Worm (Caenorhabditis elegans) whole organism, early embryonic: ENCODE data around the gene smvt-1.

Experiments used
- B0310.2 ChIP-seq: sonication (generic microtip); optimal IDR thresholded peaks from 2 replicates; lab custom pipeline; 2016; ENCODE audit warnings: mild to moderate bottlenecking, missing genetic modification characterization, missing compliant biosample characterization
- F13C5.2 ChIP-seq: sonication (generic microtip); optimal IDR thresholded peaks from 2 replicates; lab custom pipeline; 2017; ENCODE audit warnings: mild to moderate bottlenecking, missing genetic modification characterization, inconsistent platforms, missing compliant biosample characterization
- aly-1 ChIP-seq: sonication (generic microtip); optimal IDR thresholded peaks from 2 replicates; lab custom pipeline; 2016; ENCODE audit warnings: missing genetic modification characterization, missing compliant biosample characterization
- ama-1 ChIP-seq: fragments of 150-350 bp; optimal IDR thresholded peaks from 2 replicates; lab custom pipeline; 2014
- ceh-13 ChIP-seq: fragments of 200-800 bp; sonication (Bioruptor generic); optimal IDR thresholded peaks from 2 replicates; lab custom pipeline; 2018; ENCODE audit warnings: mild to moderate bottlenecking, missing genetic modification characterization, missing compliant biosample characterization
- ceh-36 ChIP-seq: sonication (generic microtip); optimal IDR thresholded peaks from 2 replicates; lab custom pipeline; 2016; ENCODE audit warnings: missing genetic modification characterization, inconsistent platforms, missing compliant biosample characterization
- ets-7 ChIP-seq: sonication (generic microtip); optimal IDR thresholded peaks from 2 replicates; lab custom pipeline; 2016; ENCODE audit warnings: missing genotype, missing genetic modification characterization, missing compliant biosample characterization
- flt-1 ChIP-seq: fragments of 200-800 bp; sonication (Bioruptor generic); IDR thresholded peaks from 2 replicates; pipeline ENCODE4 v1.3.6; 2022; ENCODE audit warnings: missing genetic modification characterization, missing compliant biosample characterization
- hmbx-1 ChIP-seq: sonication (generic microtip); optimal IDR thresholded peaks from 2 replicates; lab custom pipeline; 2016; ENCODE audit warnings: mild to moderate bottlenecking, missing genetic modification characterization, missing compliant biosample characterization
- hmg-4 ChIP-seq: fragments of 200-800 bp; sonication (Bioruptor generic); optimal IDR thresholded peaks from 2 replicates; lab custom pipeline; 2018; ENCODE audit warnings: mild to moderate bottlenecking, missing genetic modification characterization, missing compliant biosample characterization
- hnd-1 ChIP-seq: sonication (generic microtip); optimal IDR thresholded peaks from 2 replicates; lab custom pipeline; 2016; ENCODE audit warnings: missing genetic modification characterization, missing compliant biosample characterization
- pes-1 ChIP-seq: fragments of 200-800 bp; sonication (Bioruptor generic); IDR thresholded peaks from 2 replicates; pipeline ENCODE4 v1.3.6; 2022; ENCODE audit warnings: missing genetic modification reagents, missing genetic modification characterization, missing compliant biosample characterization
- scrt-1 ChIP-seq: fragments of 200-800 bp; sonication (Bioruptor generic); IDR thresholded peaks from 2 replicates; pipeline ENCODE4 v1.3.6; 2022; ENCODE audit warnings: missing genetic modification characterization, missing compliant biosample characterization
- sea-1 ChIP-seq: fragments of 200-800 bp; sonication (Bioruptor generic); conservative IDR thresholded peaks from 2 replicates; pipeline ENCODE4 v1.3.6; 2022; ENCODE audit warnings: missing genetic modification characterization, missing compliant biosample characterization
- tbx-11 ChIP-seq: fragments of 200-800 bp; sonication (Bioruptor generic); IDR thresholded peaks from 2 replicates; pipeline ENCODE4 v1.3.6; 2022; ENCODE audit warnings: missing genetic modification characterization, missing compliant biosample characterization
- tbx-37 ChIP-seq: fragments of 200-800 bp; sonication (Bioruptor generic); conservative IDR thresholded peaks from 2 replicates; pipeline ENCODE4 v1.3.6; 2022; ENCODE audit warnings: missing genetic modification reagents, missing genetic modification characterization, missing compliant biosample characterization
- tra-4 ChIP-seq: sonication (generic microtip); optimal IDR thresholded peaks from 2 replicates; lab custom pipeline; 2017; ENCODE audit warnings: missing genetic modification characterization, missing compliant biosample characterization

Gene smvt-1

DNA sequence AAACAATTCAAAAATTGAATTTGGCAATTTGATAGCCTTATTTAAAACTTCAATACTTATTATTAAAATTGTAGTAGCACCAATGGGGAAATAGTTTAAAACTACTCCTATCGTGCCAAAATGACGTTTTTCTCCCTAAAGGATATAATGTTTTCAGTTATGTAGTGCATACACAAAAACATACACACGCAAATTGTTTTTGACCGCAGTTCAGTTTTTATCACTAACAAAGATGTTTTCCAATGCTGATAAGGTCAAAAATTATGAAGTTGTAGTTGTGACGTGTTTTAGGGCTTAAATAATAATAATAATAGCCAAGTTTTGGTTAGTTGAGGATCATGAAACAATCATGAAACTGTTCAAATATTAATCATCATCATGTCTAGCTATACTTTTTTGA is 41.2 kb upstream of the smvt-1 start:
- no peak for TF ChIP-seq sea-1

DNA sequence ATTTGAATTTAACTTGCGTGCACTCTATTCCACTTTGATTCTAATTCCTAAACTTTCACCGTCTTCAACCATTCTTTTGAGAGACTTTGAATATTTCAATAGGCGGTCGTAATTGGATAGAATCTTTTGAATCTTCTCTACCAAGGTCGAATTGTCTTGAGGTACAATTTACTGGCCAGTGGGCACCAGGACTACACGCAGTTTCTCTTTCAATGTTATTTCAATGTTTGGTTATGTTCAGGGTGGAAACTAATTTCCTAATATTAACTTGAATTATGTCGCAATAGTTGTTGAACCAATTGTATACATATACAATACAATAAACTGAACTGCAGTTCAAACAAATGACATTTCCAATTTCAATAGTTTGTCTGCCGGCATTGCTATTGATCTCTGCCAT is 39.2 kb upstream of the smvt-1 start:
- TF ChIP-seq tbx-11 (GFP tag; lab: Robert Waterston, UW) (no peak), hmbx-1 (tag; lab: Kevin White, UChicago) (no peak), pes-1 (GFP tag; lab: Robert Waterston, UW) (no peak), ceh-13 (no peak), tbx-37 (GFP tag; lab: Robert Waterston, UW) (no peak), ama-1 (no peak), F13C5.2 (tag; lab: Kevin White, UChicago) (no peak), hmg-4 (GFP tag; lab: Kevin White, UChicago) (no peak), ceh-36 (no peak), hnd-1 (tag; lab: Kevin White, UChicago) (no peak), ets-7 (tag; lab: Kevin White, UChicago) (no peak), tra-4 (tag; lab: Kevin White, UChicago) (no peak), B0310.2 (tag; lab: Kevin White, UChicago) (no peak), scrt-1 (no peak), flt-1 (no peak)

DNA sequence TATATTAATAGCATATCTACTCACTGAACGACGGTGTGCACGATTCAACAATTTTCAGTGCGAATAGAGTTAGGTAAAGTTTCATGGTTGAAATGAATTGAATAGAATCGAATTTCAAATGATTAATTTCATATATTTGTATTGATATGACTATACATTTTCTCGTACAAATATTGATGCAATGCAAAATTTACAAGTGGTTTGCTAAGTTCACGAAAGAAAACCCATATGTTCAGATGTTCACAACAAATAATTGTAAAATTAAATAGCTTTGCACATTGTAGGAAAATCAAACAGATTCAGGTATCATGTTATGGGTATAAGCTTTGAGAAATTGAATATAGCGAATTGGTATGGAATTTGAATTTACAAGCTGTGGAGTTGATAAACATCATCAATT is 36.9 kb upstream of the smvt-1 start, which contains the start of gene H01M10.2:
Gene H01M10.2, minus strand, starts transcription at position 101 of the 400 bp plus-strand sequence.
- TF ChIP-seq F13C5.2 (tag; lab: Kevin White, UChicago) (no peak), scrt-1 (no peak), pes-1 (GFP tag; lab: Robert Waterston, UW) (no peak), aly-1 (tag; lab: Kevin White, UChicago) (no peak), hnd-1 (tag; lab: Kevin White, UChicago) (no peak), ama-1 (no peak), ceh-13 (no peak), tbx-11 (GFP tag; lab: Robert Waterston, UW) (no peak), ceh-36 (no peak), tbx-37 (GFP tag; lab: Robert Waterston, UW) (no peak), hmg-4 (GFP tag; lab: Kevin White, UChicago) (no peak), B0310.2 (tag; lab: Kevin White, UChicago) (no peak), flt-1 (no peak), tra-4 (tag; lab: Kevin White, UChicago) (no peak), ets-7 (tag; lab: Kevin White, UChicago) (no peak), hmbx-1 (tag; lab: Kevin White, UChicago) (no peak), sea-1 (no peak)

- TF ChIP-seq tbx-11 (GFP tag; lab: Robert Waterston, UW) (no peak), sea-1 (0 out of 2 replicates have a peak, but pooled peaks have one; percentile 31), hmg-4 (GFP tag; lab: Kevin White, UChicago) (peak; percentile 87), ceh-36 (no peak), B0310.2 (tag; lab: Kevin White, UChicago) (no peak)
Observed at ce11 chrX:2583135-2583683, 34.4 kb upstream of the smvt-1 start.

- TF ChIP-seq scrt-1 (no peak), tbx-11 (GFP tag; lab: Robert Waterston, UW) (no peak), ama-1 (no peak), ceh-36 (no peak), ets-7 (tag; lab: Kevin White, UChicago) (no peak)
Observed at ce11 chrX:2581828-2582589, 33.2 kb upstream of the smvt-1 start.

DNA sequence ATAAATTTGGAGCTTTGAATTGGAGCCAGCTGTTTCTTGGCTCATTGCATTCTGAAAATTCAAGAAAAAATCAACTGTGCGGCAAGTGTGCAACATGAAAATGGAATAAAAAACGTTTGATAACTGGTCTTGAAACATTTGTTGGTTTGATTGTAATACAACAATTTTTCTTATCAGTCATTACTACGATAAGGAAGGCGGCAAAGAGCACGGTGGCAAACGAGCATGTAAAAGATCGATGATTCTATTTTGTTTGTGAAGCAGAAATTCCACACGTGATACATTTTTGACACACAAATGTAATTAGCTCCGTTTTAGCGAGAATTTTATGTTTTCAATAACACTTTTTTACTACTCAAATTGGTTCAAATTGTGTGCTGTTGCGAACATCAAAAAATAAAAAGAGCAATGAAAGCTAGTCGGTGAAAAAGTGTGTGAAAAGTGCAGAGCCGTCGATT is 31.8 kb upstream of the smvt-1 start, which contains the start of gene H01M10.1:
Gene H01M10.1, minus strand, starts transcription at position 51 of the 458 bp plus-strand sequence.
- TF ChIP-seq ama-1 (no peak), aly-1 (tag; lab: Kevin White, UChicago) (no peak), scrt-1 (no peak), flt-1 (no peak), tra-4 (tag; lab: Kevin White, UChicago) (no peak)

DNA sequence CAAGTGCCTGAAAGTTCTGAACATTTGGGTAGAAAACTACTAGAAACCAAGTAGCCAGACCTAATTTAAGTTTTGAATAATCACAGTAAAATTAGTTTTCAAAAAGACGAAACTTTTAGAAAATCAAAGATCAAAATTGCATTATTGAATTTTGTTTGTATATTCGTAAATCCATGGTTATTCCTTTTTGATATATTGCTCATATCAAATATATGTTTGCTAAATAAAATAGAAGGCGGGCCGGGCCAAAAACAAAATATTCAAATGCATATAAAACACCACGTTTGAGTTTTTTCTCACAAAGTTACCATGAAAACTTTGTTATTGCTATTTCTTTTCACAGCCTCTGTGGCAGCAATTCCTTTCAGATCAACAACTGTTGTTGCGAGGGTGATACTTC is 28.7 kb upstream of the smvt-1 start, which contains the start of gene ttr-42:
Gene ttr-42, plus strand, starts transcription at position 301 of the 400 bp plus-strand sequence.
- TF ChIP-seq ets-7 (tag; lab: Kevin White, UChicago) (no peak), flt-1 (no peak), tra-4 (tag; lab: Kevin White, UChicago) (no peak), tbx-11 (GFP tag; lab: Robert Waterston, UW) (no peak), sea-1 (no peak), hnd-1 (tag; lab: Kevin White, UChicago) (no peak)

DNA sequence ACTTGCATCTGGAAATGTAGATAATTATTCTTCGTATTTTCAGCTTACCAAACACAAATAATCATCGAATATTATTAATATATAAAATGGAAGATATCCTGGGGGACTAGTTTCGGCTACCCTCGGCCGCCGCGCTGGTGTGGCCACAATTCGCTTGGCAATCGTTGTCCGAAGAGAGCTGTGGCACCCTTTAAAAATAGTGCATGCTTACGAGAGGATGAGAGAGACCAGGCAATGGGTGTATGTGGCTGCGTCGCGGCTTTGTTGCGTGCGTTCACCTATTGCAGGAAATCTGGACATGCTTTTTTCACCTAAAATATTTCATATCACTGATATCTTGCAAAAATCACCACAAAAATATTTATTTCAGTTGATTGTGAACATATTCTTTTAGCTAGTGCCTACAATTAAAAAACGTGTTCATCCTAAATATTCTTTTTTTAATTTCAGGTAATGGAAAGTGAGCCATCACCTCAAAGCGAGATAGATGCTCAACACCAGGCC is 23.9 kb upstream of the smvt-1 start, which contains the start of the genes ccd-5 and F52H2.1:
Gene ccd-5, minus strand, starts transcription at position 8 of the 504 bp plus-strand sequence.
Gene F52H2.1, plus strand, starts transcription at position 454 of the 504 bp plus-strand sequence.
- TF ChIP-seq F13C5.2 (tag; lab: Kevin White, UChicago) (peak; percentile 66), ceh-36 (no peak), ama-1 (no peak), hmbx-1 (tag; lab: Kevin White, UChicago) (no peak), tbx-37 (GFP tag; lab: Robert Waterston, UW) (no peak), flt-1 (no peak), ets-7 (tag; lab: Kevin White, UChicago) (no peak), hmg-4 (GFP tag; lab: Kevin White, UChicago) (peak; percentile 53), sea-1 (no peak), tra-4 (tag; lab: Kevin White, UChicago) (no peak), tbx-11 (GFP tag; lab: Robert Waterston, UW) (no peak), B0310.2 (tag; lab: Kevin White, UChicago) (no peak)
